Worm (Caenorhabditis elegans) whole organism, L4 larva: Measurements from ENCODE around the gene E02H9.6.

Experiments
- ama-1 ChIP-seq: fragments of 150-350 bp; optimal IDR thresholded peaks from 2 replicates; lab custom pipeline; 2014; ENCODE audit warnings: inconsistent platforms, mixed read lengths
- ces-1 ChIP-seq: fragments of 150-350 bp; sonication (generic microtip); optimal IDR thresholded peaks from 4 replicates; lab custom pipeline; 2014; ENCODE audit warnings: missing biosample characterization, missing genetic modification reagents, missing genetic modification characterization
- daf-16 ChIP-seq, 3 experiments: sonication (generic microtip); optimal IDR thresholded peaks; 2 replicates each; lab custom pipeline; 2016 to 2017; ENCODE audit warnings: missing genetic modification characterization in 3 of 3, missing genetic modification reagents in 3 of 3, mild to moderate bottlenecking in 2 of 3, missing compliant biosample characterization in 2 of 3, missing biosample characterization in 1 of 3, moderate library complexity in 1 of 3
- fkh-10 ChIP-seq: fragments of 150-350 bp; optimal IDR thresholded peaks from 2 replicates; lab custom pipeline; 2014; ENCODE audit warnings: missing biosample characterization, missing genetic modification reagents, missing genetic modification characterization
- gei-8 ChIP-seq: fragments of 200-800 bp; sonication (Bioruptor generic); optimal IDR thresholded peaks from 2 replicates; lab custom pipeline; 2018; ENCODE audit warnings: mild to moderate bottlenecking, missing genetic modification characterization, missing compliant biosample characterization
- hlh-11 ChIP-seq: fragments of 200-800 bp; sonication (Bioruptor generic); optimal IDR thresholded peaks from 2 replicates; lab custom pipeline; 2018; ENCODE audit warnings: mild to moderate bottlenecking, missing genetic modification characterization, missing compliant biosample characterization
- lin-29 ChIP-seq: fragments of 200-800 bp; sonication (Bioruptor generic); IDR thresholded peaks from 2 replicates; pipeline ENCODE4 v1.3.6; 2022; ENCODE audit warnings: missing genetic modification reagents, missing genetic modification characterization, missing compliant biosample characterization
- nhr-11 ChIP-seq: fragments of 150-350 bp; optimal IDR thresholded peaks from 2 replicates; lab custom pipeline; 2014; ENCODE audit warnings: missing biosample characterization, missing genetic modification characterization
- nhr-6 ChIP-seq: fragments of 150-350 bp; optimal IDR thresholded peaks from 2 replicates; lab custom pipeline; 2014; ENCODE audit warnings: missing biosample characterization, missing genetic modification characterization
- nhr-77 ChIP-seq: fragments of 150-350 bp; optimal IDR thresholded peaks from 2 replicates; lab custom pipeline; 2014; ENCODE audit warnings: missing biosample characterization, missing genetic modification characterization
- pqm-1 ChIP-seq: sonication (generic microtip); optimal IDR thresholded peaks from 2 replicates; lab custom pipeline; 2017; ENCODE audit warnings: missing biosample characterization, missing genetic modification characterization
- unc-39 ChIP-seq: sonication (generic microtip); optimal IDR thresholded peaks from 2 replicates; lab custom pipeline; 2017; ENCODE audit warnings: missing biosample characterization, missing genetic modification characterization
- zip-2 ChIP-seq: fragments of 150-350 bp; optimal IDR thresholded peaks from 2 replicates; lab custom pipeline; 2014; ENCODE audit warnings: missing biosample characterization, missing genetic modification characterization

DNA sequence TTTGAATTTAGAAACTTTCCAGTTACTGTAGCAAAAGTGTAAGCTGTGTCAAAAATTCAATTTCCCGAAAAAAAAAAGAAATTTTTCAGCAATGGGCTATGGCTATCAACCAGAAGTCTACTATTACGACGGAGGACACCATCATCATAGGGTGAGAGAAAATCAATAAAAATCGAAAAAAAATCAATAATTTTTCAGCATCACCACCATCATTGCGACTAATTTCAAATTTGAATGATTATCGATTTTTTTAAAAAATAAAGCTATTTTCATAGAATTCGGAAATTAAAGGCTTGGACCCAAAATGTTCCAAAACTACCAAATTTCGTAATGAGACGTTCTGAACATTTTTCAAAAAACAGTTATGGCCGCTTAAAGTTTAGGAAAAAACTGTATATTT is 12.3 kb upstream of the E02H9.6 start:
- no peak for TF ChIP-seq zip-2 (tag; lab: Kevin White, UChicago)
- TF ChIP-seq gei-8 (GFP tag; lab: Kevin White, UChicago): no peak
- TF ChIP-seq pqm-1 (tag; lab: Kevin White, UChicago): no peak
- no peak for TF ChIP-seq ama-1 (lab: Kevin White, UChicago)
- TF ChIP-seq hlh-11: no peak
- no peak for TF ChIP-seq lin-29 (GFP tag; lab: Robert Waterston, UW)
- no peak for TF ChIP-seq daf-16 (GFP tag; optimal IDR thresholded peaks at IDR 0.05; lab: Kevin White, UChicago)
- no peak for TF ChIP-seq daf-16 (tag; optimal IDR thresholded peaks at IDR 0.05; lab: Kevin White, UChicago)
- no peak for TF ChIP-seq ces-1 (GFP tag; lab: Kevin White, UChicago)
- TF ChIP-seq nhr-6 (tag; lab: Kevin White, UChicago): no peak
- no peak for TF ChIP-seq unc-39 (tag; lab: Kevin White, UChicago)
- TF ChIP-seq nhr-77 (tag; lab: Kevin White, UChicago): no peak
- no peak for TF ChIP-seq fkh-10 (GFP tag; lab: Kevin White, UChicago)
- no peak for TF ChIP-seq nhr-11
